Worm (Caenorhabditis elegans): ENCODE results near the gene tbx-2.

The tbx-2 gene

ce11 chrIII:5160803-5161202, 24.7 kb upstream of the tbx-2 start:
- no peak for TF ChIP-seq ztf-11 (tag; optimal IDR thresholded peaks at IDR 0.05)
- TF ChIP-seq nhr-12 (tag; optimal IDR thresholded peaks at IDR 0.05), result no peak
- TF ChIP-seq unc-120 (tag; optimal IDR thresholded peaks at IDR 0.05; ENCODE audit: poor library complexity, severe bottlenecking), result no peak
- TF ChIP-seq nhr-237 (tag; optimal IDR thresholded peaks at IDR 0.05), result no peak

ce11 chrIII:5159505-5159904, 23.4 kb upstream of the tbx-2 start, which contains the start of gene T10F2.5:
Gene T10F2.5 (minus strand): TSS chrIII:5159605.
- TF ChIP-seq lin-13 (tag; optimal IDR thresholded peaks at IDR 0.05) (no peak), flh-1 (GFP tag; optimal IDR thresholded peaks at IDR 0.05) (no peak), pha-4 (tag; optimal IDR thresholded peaks at IDR 0.05) (no peak), ceh-83 (GFP tag; optimal IDR thresholded peaks at IDR 0.05) (no peak), ceh-43 (GFP tag; optimal IDR thresholded peaks at IDR 0.05) (no peak), M03D4.4 (tag; optimal IDR thresholded peaks at IDR 0.05) (no peak), drap-1 (GFP tag; optimal IDR thresholded peaks at IDR 0.05) (no peak), mls-2 (tag; optimal IDR thresholded peaks at IDR 0.05) (no peak), ces-1 (GFP tag; optimal IDR thresholded peaks at IDR 0.05) (no peak), blmp-1 (tag; optimal IDR thresholded peaks at IDR 0.05) (no peak), mep-1 (tag; optimal IDR thresholded peaks at IDR 0.05) (no peak), unc-62 (GFP tag; optimal IDR thresholded peaks at IDR 0.05) (no peak), zip-8 (tag; optimal IDR thresholded peaks at IDR 0.05) (no peak)

ce11 chrIII:5158674-5159073, 22.6 kb upstream of the tbx-2 start, which contains the start of gene oxy-4:
Gene oxy-4 (minus strand): TSS chrIII:5158774.
- no peak for TF ChIP-seq unc-120 (tag; optimal IDR thresholded peaks at IDR 0.05; ENCODE audit: poor library complexity, severe bottlenecking)
- TF ChIP-seq pha-4 (tag; optimal IDR thresholded peaks at IDR 0.05), result no peak
- no peak for TF ChIP-seq mab-5 (tag; optimal IDR thresholded peaks at IDR 0.05)
- no peak for TF ChIP-seq zip-8 (tag; optimal IDR thresholded peaks at IDR 0.05)
- no peak for TF ChIP-seq lin-32 (GFP tag; optimal IDR thresholded peaks at IDR 0.05)
- TF ChIP-seq unc-39 (tag; optimal IDR thresholded peaks at IDR 0.05), result no peak
- no peak for TF ChIP-seq bed-3 (GFP tag; optimal IDR thresholded peaks at IDR 0.05)
- TF ChIP-seq elt-3 (tag; optimal IDR thresholded peaks at IDR 0.05), result no peak
- TF ChIP-seq hlh-1 (tag; optimal IDR thresholded peaks at IDR 0.05), result no peak
- no peak for TF ChIP-seq mep-1 (tag; optimal IDR thresholded peaks at IDR 0.05)
- no peak for TF ChIP-seq tbx-8 (GFP tag; optimal IDR thresholded peaks at IDR 0.05)
- no peak for TF ChIP-seq nhr-12 (tag; optimal IDR thresholded peaks at IDR 0.05)
- no peak for TF ChIP-seq nhr-2 (tag; optimal IDR thresholded peaks at IDR 0.05)
- no peak for TF ChIP-seq nhr-28 (tag; optimal IDR thresholded peaks at IDR 0.05)
- no peak for TF ChIP-seq sptf-1 (tag; optimal IDR thresholded peaks at IDR 0.05)
- no peak for TF ChIP-seq ztf-11 (tag; optimal IDR thresholded peaks at IDR 0.05)
- no peak for TF ChIP-seq sem-2 (GFP tag; optimal IDR thresholded peaks at IDR 0.05)

ce11 chrIII:5155393-5155792, 19.3 kb upstream of the tbx-2 start:
- TF ChIP-seq cnd-1 (tag; optimal IDR thresholded peaks at IDR 0.05) (no peak), sem-2 (GFP tag; optimal IDR thresholded peaks at IDR 0.05) (no peak), nhr-2 (tag; optimal IDR thresholded peaks at IDR 0.05) (no peak)

ce11 chrIII:5153137-5153536, 17.0 kb upstream of the tbx-2 start, which contains the start of the genes rbm-42 and grwd-1:
Gene rbm-42 (minus strand): TSS chrIII:5153229.
Gene grwd-1 (plus strand): TSS chrIII:5153464.
- no peak for TF ChIP-seq zip-8 (tag; optimal IDR thresholded peaks at IDR 0.05)
- peak; percentile 49 for TF ChIP-seq lsy-2 (tag; optimal IDR thresholded peaks at IDR 0.05)
- peak; percentile 44 for TF ChIP-seq sptf-1 (tag; optimal IDR thresholded peaks at IDR 0.05)

- TF ChIP-seq pha-4 (tag; optimal IDR thresholded peaks at IDR 0.05) (no peak), lin-13 (tag; optimal IDR thresholded peaks at IDR 0.05) (no peak), nhr-2 (tag; optimal IDR thresholded peaks at IDR 0.05) (peak; percentile 89), cnd-1 (tag; optimal IDR thresholded peaks at IDR 0.05) (no peak), sem-2 (GFP tag; optimal IDR thresholded peaks at IDR 0.05) (no peak), mls-2 (tag; optimal IDR thresholded peaks at IDR 0.05) (no peak), zip-8 (tag; optimal IDR thresholded peaks at IDR 0.05) (peak; percentile 71), unc-62 (GFP tag; optimal IDR thresholded peaks at IDR 0.05) (peak; percentile 15)
Observed at ce11 chrIII:5150980-5151379, 14.9 kb upstream of the tbx-2 start.
